Fruit fly (Drosophila melanogaster) whole organism, embryonic: ENCODE results near the gene Lim3.

ENCODE experiments used
- Atf6 ChIP-seq: fragments of 200-800 bp; sonication (Bioruptor generic); IDR thresholded peaks from 2 replicates; pipeline ENCODE4 v1.3.6; 2022; ENCODE audit warnings: missing biosample characterization, missing genetic modification characterization
- BEAF-32 ChIP-seq: fragments of 200-800 bp; sonication (Bioruptor generic); optimal IDR thresholded peaks from 3 replicates; lab custom pipeline; 2017; ENCODE audit warnings: missing biosample characterization, missing genetic modification characterization, mild to moderate bottlenecking, moderate library complexity, missing genetic modification reagents
- C15 ChIP-seq: fragments of 200-800 bp; sonication (Bioruptor generic); IDR thresholded peaks from 3 replicates; pipeline ENCODE4 v1.3.6; 2022; ENCODE audit warnings: missing biosample characterization, missing genetic modification characterization
- CG1024 ChIP-seq: fragments of 200-800 bp; sonication (Bioruptor generic); IDR thresholded peaks from 2 replicates; pipeline ENCODE4 v1.3.6; 2022; ENCODE audit warnings: missing biosample characterization, missing genetic modification characterization
- CG10321 ChIP-seq: fragments of 200-800 bp; sonication (Bioruptor generic); IDR thresholded peaks from 2 replicates; pipeline ENCODE4 v1.3.6; 2022; ENCODE audit warnings: missing biosample characterization, missing genetic modification characterization
- CG10431 ChIP-seq: fragments of 200-800 bp; sonication (Bioruptor generic); optimal IDR thresholded peaks from 3 replicates; lab custom pipeline; 2018; ENCODE audit warnings: missing biosample characterization, mild to moderate bottlenecking, missing genetic modification characterization
- CG11085 ChIP-seq: fragments of 200-800 bp; sonication (Bioruptor generic); IDR thresholded peaks from 2 replicates; pipeline ENCODE4 v1.3.6; 2022; ENCODE audit warnings: missing biosample characterization, missing genetic modification characterization
- CG11093 ChIP-seq: fragments of 200-800 bp; sonication (Bioruptor generic); IDR thresholded peaks from 3 replicates; pipeline ENCODE4 v1.3.6; 2022; ENCODE audit warnings: missing biosample characterization, missing genetic modification characterization
- CG12659 ChIP-seq: fragments of 200-800 bp; sonication (Bioruptor generic); optimal IDR thresholded peaks from 3 replicates; lab custom pipeline; 2017; ENCODE audit warnings: mild to moderate bottlenecking, missing biosample characterization, missing genetic modification reagents, missing genetic modification characterization
- CG13296 ChIP-seq: fragments of 200-800 bp; sonication (Bioruptor generic); optimal IDR thresholded peaks from 3 replicates; lab custom pipeline; 2018; ENCODE audit warnings: missing biosample characterization, mild to moderate bottlenecking, missing genetic modification characterization
- CG14050 ChIP-seq: fragments of 200-800 bp; sonication (Bioruptor generic); IDR thresholded peaks from 3 replicates; pipeline ENCODE4 v1.3.6; 2022; ENCODE audit warnings: missing biosample characterization, missing genetic modification characterization
- CG15514 ChIP-seq: fragments of 200-800 bp; sonication (Bioruptor generic); optimal IDR thresholded peaks from 3 replicates; lab custom pipeline; 2017; ENCODE audit warnings: missing biosample characterization, missing genetic modification characterization, mild to moderate bottlenecking, moderate library complexity, missing genetic modification reagents
- CG15696 ChIP-seq: fragments of 200-800 bp; sonication (Bioruptor generic); optimal IDR thresholded peaks from 2 replicates; lab custom pipeline; 2019; ENCODE audit warnings: missing biosample characterization, mild to moderate bottlenecking, missing genetic modification characterization, moderate library complexity
- CG17328 ChIP-seq: fragments of 200-800 bp; sonication (Bioruptor generic); IDR thresholded peaks from 2 replicates; pipeline ENCODE4 v1.3.6; 2022; ENCODE audit warnings: missing biosample characterization, missing genetic modification characterization
- CG17361 ChIP-seq: fragments of 200-800 bp; sonication (Bioruptor generic); IDR thresholded peaks from 3 replicates; pipeline ENCODE4 v1.3.6; 2022; ENCODE audit warnings: missing biosample characterization, missing genetic modification characterization
- CG17802 ChIP-seq: fragments of 200-800 bp; sonication (Bioruptor generic); optimal IDR thresholded peaks from 2 replicates; lab custom pipeline; 2018; ENCODE audit warnings: missing biosample characterization, mild to moderate bottlenecking, missing genetic modification characterization, moderate library complexity
- CG30020 ChIP-seq: fragments of 200-800 bp; optimal IDR thresholded peaks from 2 replicates; lab custom pipeline; 2019; ENCODE audit warnings: missing biosample characterization, mild to moderate bottlenecking, missing genetic modification characterization, moderate library complexity
- CG4730 ChIP-seq: fragments of 200-800 bp; sonication (Bioruptor generic); IDR thresholded peaks from 2 replicates; pipeline ENCODE4 v1.3.6; 2022; ENCODE audit warnings: missing biosample characterization, missing genetic modification characterization
- CG4820 ChIP-seq: fragments of 200-800 bp; sonication (Bioruptor generic); optimal IDR thresholded peaks from 3 replicates; lab custom pipeline; 2016; ENCODE audit warnings: missing biosample characterization, missing genetic modification characterization
- CG8359 ChIP-seq: fragments of 200-800 bp; sonication (Bioruptor generic); optimal IDR thresholded peaks from 2 replicates; lab custom pipeline; 2017; ENCODE audit warnings: missing biosample characterization, mild to moderate bottlenecking, missing genetic modification characterization, borderline replicate concordance
- CG9215 ChIP-seq: fragments of 200-800 bp; sonication (Bioruptor generic); IDR thresholded peaks from 2 replicates; pipeline ENCODE4 v1.3.6; 2022; ENCODE audit warnings: missing biosample characterization, missing genetic modification characterization
- Chrac-16 ChIP-seq: fragments of 200-800 bp; sonication (Bioruptor generic); optimal IDR thresholded peaks from 3 replicates; lab custom pipeline; 2016; ENCODE audit warnings: missing biosample characterization, missing genetic modification characterization
- D ChIP-seq, 2 experiments: fragments of 200-800 bp in 1 of 2; fragments of >200 bp in 1 of 2; sonication (Bioruptor generic) in 1 of 2; optimal IDR thresholded peaks; 2 replicates in 1 of 2; 3 replicates in 1 of 2; lab custom pipeline; 2017; ENCODE audit warnings: mild to moderate bottlenecking in 1 of 2, missing biosample characterization in 1 of 2, missing genetic modification characterization in 1 of 2, missing genetic modification reagents in 1 of 2
- Dref ChIP-seq: fragments of 200-800 bp; sonication (Bioruptor generic); IDR thresholded peaks from 2 replicates; pipeline ENCODE4 v1.3.6; 2022; ENCODE audit warnings: missing biosample characterization, missing genetic modification characterization
- Jarid2 ChIP-seq: fragments of 200-800 bp; sonication (Bioruptor generic); optimal IDR thresholded peaks from 3 replicates; lab custom pipeline; 2017; ENCODE audit warnings: mild to moderate bottlenecking, missing biosample characterization, missing genetic modification reagents, missing genetic modification characterization
- Meics ChIP-seq: fragments of 200-800 bp; sonication (Bioruptor generic); optimal IDR thresholded peaks from 2 replicates; lab custom pipeline; 2017; ENCODE audit warnings: missing biosample characterization, mild to moderate bottlenecking, missing genetic modification characterization
- Nf-YB ChIP-seq: fragments of 200-800 bp; sonication (Bioruptor generic); optimal IDR thresholded peaks from 3 replicates; lab custom pipeline; 2019; ENCODE audit warnings: missing biosample characterization, mild to moderate bottlenecking, missing genetic modification characterization, moderate library complexity
- NfI ChIP-seq: fragments of 200-800 bp; sonication (Bioruptor generic); optimal IDR thresholded peaks from 3 replicates; lab custom pipeline; 2018; ENCODE audit warnings: missing biosample characterization, mild to moderate bottlenecking, missing genetic modification characterization, moderate library complexity
- Sox100B ChIP-seq: fragments of 200-800 bp; sonication (Bioruptor generic); optimal IDR thresholded peaks from 3 replicates; lab custom pipeline; 2018; ENCODE audit warnings: missing biosample characterization, mild to moderate bottlenecking, missing genetic modification characterization
- Usf ChIP-seq: fragments of 200-800 bp; sonication (Bioruptor generic); optimal IDR thresholded peaks from 2 replicates; lab custom pipeline; 2017; ENCODE audit warnings: missing genotype, missing biosample characterization, missing genetic modification characterization
- ab ChIP-seq: fragments of 200-800 bp; sonication (Bioruptor generic); optimal IDR thresholded peaks from 2 replicates; lab custom pipeline; 2016; ENCODE audit warnings: missing biosample characterization, missing genetic modification characterization
- abd-A ChIP-seq: fragments of 200-800 bp; sonication (Bioruptor generic); optimal IDR thresholded peaks from 3 replicates; lab custom pipeline; 2019; ENCODE audit warnings: missing biosample characterization, mild to moderate bottlenecking, missing genetic modification characterization, moderate library complexity
- ems ChIP-seq: fragments of 200-800 bp; sonication (Bioruptor generic); optimal IDR thresholded peaks from 3 replicates; lab custom pipeline; 2016; ENCODE audit warnings: missing biosample characterization, missing genetic modification characterization
- fd64A ChIP-seq: fragments of 200-800 bp; sonication (Bioruptor generic); optimal IDR thresholded peaks from 3 replicates; lab custom pipeline; 2018; ENCODE audit warnings: missing biosample characterization, mild to moderate bottlenecking, missing genetic modification characterization
- gro ChIP-seq: fragments of 200-800 bp; sonication (Bioruptor generic); optimal IDR thresholded peaks from 2 replicates; lab custom pipeline; 2016; ENCODE audit warnings: missing biosample characterization, missing genetic modification characterization
- gsb-n ChIP-seq: fragments of 200-800 bp; sonication (Bioruptor generic); optimal IDR thresholded peaks from 3 replicates; lab custom pipeline; 2018; ENCODE audit warnings: missing biosample characterization, mild to moderate bottlenecking, missing genetic modification characterization
- ham ChIP-seq: fragments of 200-800 bp; sonication (Bioruptor generic); IDR thresholded peaks from 2 replicates; pipeline ENCODE4 v1.3.6; 2022; ENCODE audit warnings: missing biosample characterization, missing genetic modification characterization
- onecut ChIP-seq: fragments of 200-800 bp; sonication (Bioruptor generic); IDR thresholded peaks from 2 replicates; pipeline ENCODE4 v1.3.6; 2022; ENCODE audit warnings: missing biosample characterization, missing genetic modification characterization
- phol ChIP-seq: fragments of 200-800 bp; sonication (Bioruptor generic); optimal IDR thresholded peaks from 3 replicates; lab custom pipeline; 2018; ENCODE audit warnings: missing biosample characterization, mild to moderate bottlenecking, missing genetic modification characterization, moderate library complexity
- pnt ChIP-seq: fragments of 200-800 bp; sonication (Bioruptor generic); optimal IDR thresholded peaks from 3 replicates; lab custom pipeline; 2016; ENCODE audit warnings: missing biosample characterization, missing genetic modification characterization
- sc ChIP-seq, 3 experiments: fragments of >200 bp in 2 of 3; fragments of 200-800 bp in 1 of 3; sonication (Bioruptor generic) in 1 of 3; optimal IDR thresholded peaks; 2 replicates in 2 of 3; 3 replicates in 1 of 3; lab custom pipeline; 2017; ENCODE audit warnings: mild to moderate bottlenecking in 1 of 3, missing biosample characterization in 1 of 3, missing genetic modification characterization in 1 of 3, missing genetic modification reagents in 1 of 3
- slou ChIP-seq: fragments of 200-800 bp; sonication (Bioruptor generic); optimal IDR thresholded peaks from 3 replicates; lab custom pipeline; 2016; ENCODE audit warnings: missing biosample characterization, missing genetic modification characterization
- sob ChIP-seq: fragments of 200-800 bp; sonication (Bioruptor generic); IDR thresholded peaks from 2 replicates; pipeline ENCODE4 v1.3.6; 2022; ENCODE audit warnings: missing biosample characterization, missing genetic modification characterization
- tap ChIP-seq: fragments of 200-800 bp; optimal IDR thresholded peaks from 3 replicates; lab custom pipeline; 2019; ENCODE audit warnings: missing biosample characterization, mild to moderate bottlenecking, missing genetic modification characterization, moderate library complexity
- ttk ChIP-seq: fragments of 200-800 bp; sonication (Bioruptor generic); IDR thresholded peaks from 2 replicates; pipeline ENCODE4 v2.1.2; 2022; ENCODE audit warnings: missing biosample characterization, missing genetic modification characterization
- z ChIP-seq: fragments of 200-800 bp; sonication (Bioruptor generic); IDR thresholded peaks from 3 replicates; pipeline ENCODE4 v1.3.6; 2022; ENCODE audit warnings: missing biosample characterization, missing genetic modification characterization
- zen ChIP-seq: fragments of 200-800 bp; sonication (Bioruptor generic); optimal IDR thresholded peaks from 3 replicates; lab custom pipeline; 2018; ENCODE audit warnings: missing biosample characterization, mild to moderate bottlenecking, missing genetic modification characterization, moderate library complexity
- zfh2 ChIP-seq: fragments of 200-800 bp; sonication (Bioruptor generic); optimal IDR thresholded peaks from 2 replicates; lab custom pipeline; 2016; ENCODE audit warnings: missing biosample characterization, missing genetic modification characterization

The Lim3 gene

dm6 chr2L:19133465-19134365, 25.5 kb upstream of the Lim3 start, which contains the start of gene brat (continued):
- TF ChIP-seq abd-A (no peak), sob (GFP tag; lab: Robert Waterston, UW) (peak; percentile 74), CG15514 (GFP tag; lab: Kevin White, UChicago) (peak; percentile 88), pnt (peak; percentile 59), CG15696 (tag; lab: Kevin White, UChicago) (peak; percentile 56), CG8359 (peak; percentile 68), ttk (GFP tag; lab: Robert Waterston, UW) (no peak), CG1024 (GFP tag; lab: Robert Waterston, UW) (no peak), Sox100B (GFP tag; lab: Kevin White, UChicago) (peak; percentile 27), CG30020 (tag; lab: Kevin White, UChicago) (peak; percentile 69), CG13296 (GFP tag; lab: Kevin White, UChicago) (no peak), NfI (GFP tag; lab: Kevin White, UChicago) (peak; percentile 56), z (GFP tag; lab: Robert Waterston, UW) (no peak), tap (tag; lab: Kevin White, UChicago) (peak; percentile 3), ems (GFP tag; lab: Kevin White, UChicago) (peak; percentile 2), slou (GFP tag; lab: Kevin White, UChicago) (no peak), BEAF-32 (peak; percentile 96), sc (optimal IDR thresholded peaks at IDR 0.05; lab: Kevin White, UChicago) (no peak), sc (GFP tag; optimal IDR thresholded peaks at IDR 0.05; lab: Kevin White, UChicago) (no peak), ab (GFP tag; lab: Kevin White, UChicago) (no peak), D (optimal IDR thresholded peaks at IDR 0.05; lab: Kevin White, UChicago) (no peak), D (GFP tag; optimal IDR thresholded peaks at IDR 0.05; lab: Kevin White, UChicago) (no peak), CG9215 (peak; percentile 60), ham (no peak), Atf6 (GFP tag; lab: Robert Waterston, UW) (no peak), CG4730 (GFP tag; lab: Robert Waterston, UW) (no peak), zfh2 (GFP tag; lab: Kevin White, UChicago) (peak; percentile 76), onecut (GFP tag; lab: Robert Waterston, UW) (0 out of 2 replicates have a peak, but pooled peaks have one; percentile 11), C15 (GFP tag; lab: Robert Waterston, UW) (no peak), Dref (GFP tag; lab: Robert Waterston, UW) (peak; percentile 72), zen (peak; percentile 11), CG10321 (GFP tag; lab: Robert Waterston, UW) (no peak), Meics (GFP tag; lab: Kevin White, UChicago) (peak; percentile 27), phol (tag; lab: Kevin White, UChicago) (peak; percentile 66), Chrac-16 (GFP tag; lab: Kevin White, UChicago) (peak; percentile 56), CG14050 (GFP tag; lab: Robert Waterston, UW) (no peak), CG10431 (GFP tag; lab: Kevin White, UChicago) (no peak), CG11093 (GFP tag; lab: Robert Waterston, UW) (no peak), CG17361 (peak; percentile 66), gsb-n (tag; lab: Kevin White, UChicago) (peak; percentile 6), CG4820 (GFP tag; lab: Kevin White, UChicago) (peak; percentile 36), CG17802 (peak; percentile 51), CG12659 (GFP tag; lab: Kevin White, UChicago) (peak; percentile 73), Jarid2 (GFP tag; lab: Kevin White, UChicago) (no peak), Usf (GFP tag; lab: Kevin White, UChicago) (no peak), CG11085 (no peak), Nf-YB (GFP tag; lab: Kevin White, UChicago) (peak; percentile 8), CG17328 (GFP tag; lab: Robert Waterston, UW) (0 out of 2 replicates have a peak, but pooled peaks have one; percentile 44), fd64A (GFP tag; lab: Kevin White, UChicago) (no peak), gro (no peak)
